Worm (Caenorhabditis elegans): ENCODE data around the gene efl-3.

- TF ChIP-seq W03F9.2 (tag; optimal IDR thresholded peaks at IDR 0.05) (no peak), him-1 (tag; optimal IDR thresholded peaks at IDR 0.05) (no peak)
Measured at ce11 chrII:8456094-8456493, 43.6 kb downstream of the efl-3 start, which contains the start of gene F22B5.6.

All from whole organism, L4/young adult.